Worm (Caenorhabditis elegans) whole organism, dauer: ENCODE results near the gene ins-11.
"Not testable (repeated sequence)": the region's sequence is repeated elsewhere in the genome, so short reads cannot be mapped to it uniquely, and the experiment has no call there.

Experiments used
- unc-62 ChIP-seq: sonication (generic microtip); optimal IDR thresholded peaks from 2 replicates; lab custom pipeline; 2017; ENCODE audit warnings: missing biosample characterization, missing genetic modification reagents, missing genetic modification characterization

The ins-11 gene

ce11 chrII:5537078-5537477, 19.5 kb upstream of the ins-11 start:
- TF ChIP-seq unc-62 (GFP tag; lab: Kevin White, UChicago) = no peak

- no peak for TF ChIP-seq unc-62 (GFP tag; lab: Kevin White, UChicago)
These were observed 19.0 kb upstream of the ins-11 start, which contains the start of gene C17C3.11 for ce11 chrII:5537524-5537923. C17C3.11 (plus strand) TSS chrII:5537824.

DNA sequence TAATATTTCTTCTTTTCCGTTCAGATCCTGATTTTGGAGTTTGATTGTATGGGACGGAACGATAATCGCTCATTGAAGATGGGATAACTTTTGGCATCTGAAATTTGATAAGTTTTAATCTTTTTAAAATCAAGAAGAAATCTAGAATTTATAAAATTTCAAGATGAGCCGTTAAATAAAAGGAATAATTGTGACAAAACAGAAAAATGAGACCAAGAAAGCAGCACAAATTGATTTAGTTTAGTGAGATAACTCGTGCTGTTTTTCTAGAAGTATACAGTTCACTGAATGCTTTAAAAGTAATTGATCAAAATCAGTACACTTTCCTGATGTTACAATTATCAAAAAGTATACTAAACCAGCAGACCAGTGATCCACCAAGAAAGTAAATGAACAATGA, 16.4 kb upstream of the ins-11 start, which contains the start of gene hlh-27:
hlh-27 (minus strand) TSS at position 101 of the 400 bp plus-strand sequence.
- not testable (repeated sequence) for TF ChIP-seq unc-62 (GFP tag; lab: Kevin White, UChicago)

ce11 chrII:5541685-5542084, 14.8 kb upstream of the ins-11 start, which contains the start of gene C17C3.24:
C17C3.24 (minus strand) TSS chrII:5541785.
- no peak for TF ChIP-seq unc-62 (GFP tag; lab: Kevin White, UChicago)

- peak; percentile 12 for TF ChIP-seq unc-62 (GFP tag; lab: Kevin White, UChicago)
These were observed 12.9 kb upstream of the ins-11 start for ce11 chrII:5543476-5544144.

ce11 chrII:5544145-5544515, 12.4 kb upstream of the ins-11 start:
- TF ChIP-seq unc-62 (GFP tag; lab: Kevin White, UChicago) = no peak

DNA sequence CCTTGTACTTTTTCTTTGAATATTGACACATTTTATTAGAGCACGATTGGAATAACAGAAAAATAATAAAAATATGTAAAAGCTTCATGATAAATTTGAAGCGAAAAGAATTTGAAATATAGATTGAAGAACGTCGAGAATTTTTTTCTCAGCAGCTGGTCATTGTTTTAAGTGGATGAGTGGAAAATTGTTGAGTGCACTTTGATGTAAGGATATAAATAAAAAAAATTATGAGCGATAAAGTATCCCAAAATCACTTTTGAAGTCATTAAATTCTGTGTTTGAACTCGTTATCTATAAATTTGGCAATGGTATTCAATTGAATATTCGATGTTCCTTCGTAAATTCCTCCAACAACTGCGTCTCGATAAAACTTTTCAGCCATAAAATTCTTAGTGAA, 11.8 kb upstream of the ins-11 start, which contains the start of gene ins-13:
ins-13 (minus strand) TSS at position 101 of the 400 bp plus-strand sequence.
- no peak for TF ChIP-seq unc-62 (GFP tag; lab: Kevin White, UChicago)

ce11 chrII:5547442-5547894, 9.1 kb upstream of the ins-11 start, which contains the start of gene acdh-2:
acdh-2 (minus strand) TSS chrII:5547492.
- TF ChIP-seq unc-62 (GFP tag; lab: Kevin White, UChicago) = no peak

ce11 chrII:5549746-5550145, 6.8 kb upstream of the ins-11 start, which contains the start of gene C17C3.6:
C17C3.6 (plus strand) TSS chrII:5550046.
- TF ChIP-seq unc-62 (GFP tag; lab: Kevin White, UChicago) = no peak

DNA sequence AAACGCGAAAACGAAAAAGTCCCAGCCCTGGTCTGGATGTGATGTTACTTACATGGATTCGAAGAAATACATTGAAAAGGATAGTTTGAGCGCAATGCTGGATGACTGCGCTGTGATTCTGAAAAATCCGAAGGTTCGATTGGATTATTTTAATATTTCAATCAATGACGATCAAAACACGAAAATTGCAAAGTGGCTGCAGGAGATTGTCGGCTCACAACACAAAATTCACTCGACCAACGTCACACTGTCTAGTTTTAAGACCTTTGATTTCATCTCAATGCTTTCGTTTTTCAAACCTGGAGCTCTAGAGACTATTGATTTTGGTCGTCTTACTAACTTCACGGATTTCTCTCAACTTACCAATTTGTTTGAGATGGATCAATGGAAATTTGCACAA, 5.0 kb upstream of the ins-11 start, which contains the start of gene C17C3.5:
C17C3.5 (plus strand) TSS at position 301 of the 400 bp plus-strand sequence.
- no peak for TF ChIP-seq unc-62 (GFP tag; lab: Kevin White, UChicago)

DNA sequence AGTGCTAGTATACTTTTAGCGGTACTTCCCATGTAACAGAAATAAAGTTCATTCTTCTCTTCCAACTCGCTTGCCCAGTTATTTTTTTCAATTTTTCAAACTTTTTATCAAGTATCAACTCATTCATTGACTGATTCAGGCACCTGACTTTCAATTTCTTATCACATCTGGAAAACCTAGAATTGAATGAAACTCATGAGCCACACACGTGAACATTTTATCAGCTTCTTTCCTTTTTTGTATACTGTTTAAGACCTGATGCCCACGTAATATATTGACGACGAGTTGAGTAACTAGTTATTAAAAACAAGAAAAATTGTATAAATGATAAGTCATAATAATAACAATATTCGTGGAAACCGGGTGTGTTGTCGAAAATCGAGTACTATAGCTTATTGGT, 3.0 kb upstream of the ins-11 start:
- TF ChIP-seq unc-62 (GFP tag; lab: Kevin White, UChicago) = no peak

- TF ChIP-seq unc-62 (GFP tag; lab: Kevin White, UChicago) = no peak
These were observed 2.2 kb upstream of the ins-11 start, which contains the start of gene ins-12 for ce11 chrII:5554317-5554716. ins-12 (plus strand) TSS chrII:5554617.

DNA sequence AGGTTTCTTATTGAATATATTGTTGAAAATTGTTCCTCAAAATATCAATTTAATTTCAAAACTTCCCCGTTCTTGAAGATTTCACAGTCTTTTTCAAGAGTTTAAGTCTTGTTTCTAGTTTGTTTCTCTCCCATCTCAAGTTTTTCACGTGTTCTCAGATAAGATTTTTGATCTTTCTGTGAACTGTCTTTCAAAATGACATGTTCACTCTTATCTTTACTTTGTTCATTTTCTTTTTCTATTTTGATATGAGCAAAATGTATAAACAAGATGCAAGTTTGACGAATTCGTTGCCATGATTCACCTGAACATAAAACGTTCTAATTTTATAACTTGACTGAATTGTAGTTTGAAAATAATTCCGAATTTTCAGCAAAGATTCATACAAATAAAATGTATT, 1.7 kb upstream of the ins-11 start:
- TF ChIP-seq unc-62 (GFP tag; lab: Kevin White, UChicago) = no peak

DNA sequence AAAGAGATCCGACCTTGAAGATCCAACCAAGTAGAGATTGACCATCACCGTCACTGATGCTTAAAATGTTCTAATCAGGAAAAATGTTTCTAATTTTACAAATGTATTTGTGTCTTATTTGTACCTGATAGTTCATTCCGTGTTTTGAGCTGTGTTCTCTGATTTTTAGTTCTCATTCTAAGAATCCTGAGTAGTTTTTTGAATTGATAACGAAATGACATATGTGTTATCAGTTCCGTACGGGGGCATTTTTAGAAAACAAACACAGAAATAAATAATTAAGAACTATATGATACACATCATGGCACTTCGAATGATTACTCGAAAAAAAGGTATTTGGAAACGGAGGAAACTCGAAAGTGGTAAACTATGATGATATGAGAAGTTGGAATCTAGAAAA, 1.0 kb upstream of the ins-11 start:
- no peak for TF ChIP-seq unc-62 (GFP tag; lab: Kevin White, UChicago)

- no peak for TF ChIP-seq unc-62 (GFP tag; lab: Kevin White, UChicago)
These were observed 603 bp downstream of the ins-11 start for ce11 chrII:5557134-5557533.

ce11 chrII:5561392-5561791, 4.9 kb downstream of the ins-11 start, which contains the start of gene C17C3.3:
C17C3.3 (plus strand) TSS chrII:5561737.
- no peak for TF ChIP-seq unc-62 (GFP tag; lab: Kevin White, UChicago)
